Worm (Caenorhabditis elegans): ENCODE results near the gene srx-84.

srx-84 gene

DNA sequence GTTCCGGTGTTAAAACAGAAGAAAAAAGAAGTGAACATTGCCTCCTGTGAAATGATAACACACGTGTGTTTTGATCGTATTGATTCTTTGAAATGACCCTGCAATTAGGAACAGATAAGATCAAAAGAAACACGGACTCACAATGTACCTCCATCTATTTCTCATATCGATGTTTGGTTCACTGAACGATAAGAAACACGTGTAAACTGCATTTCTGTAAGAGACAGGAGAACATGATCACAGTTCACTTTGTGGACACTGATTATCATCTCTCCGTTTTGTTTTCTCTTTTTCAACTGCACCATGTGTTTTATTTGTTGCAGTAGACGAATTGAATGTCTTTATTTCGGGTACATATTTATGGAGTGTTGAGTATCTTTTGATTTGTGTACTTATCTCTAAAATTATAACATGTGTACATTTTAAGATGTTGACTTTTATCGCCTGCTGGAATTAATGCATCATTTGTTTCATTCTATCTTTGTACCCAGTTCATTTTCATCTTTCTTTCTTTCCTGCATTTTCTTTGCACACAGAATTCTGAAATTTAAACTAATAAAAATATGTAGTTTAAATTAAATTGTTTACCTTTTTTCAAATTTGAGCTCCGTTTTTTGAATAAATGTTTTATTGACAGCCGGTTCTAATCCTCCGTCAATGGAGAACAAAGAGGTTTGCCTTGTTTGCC is 26.0 kb upstream of the srx-84 start, which contains the start of the genes H12C20.7 and nhr-68 (continued):
- TF ChIP-seq alr-1 (tag; optimal IDR thresholded peaks at IDR 0.05; ENCODE audit: borderline replicate concordance): no peak
- peak; percentile 95 for TF ChIP-seq ztf-4 (tag; optimal IDR thresholded peaks at IDR 0.05)
- peak; percentile 48 for TF ChIP-seq lin-13 (GFP tag; optimal IDR thresholded peaks at IDR 0.05)
- no peak for TF ChIP-seq unc-62 (GFP tag; optimal IDR thresholded peaks at IDR 0.05)
- no peak for TF ChIP-seq egl-13 (tag; optimal IDR thresholded peaks at IDR 0.05)
- peak; percentile 82 for TF ChIP-seq grh-1 (GFP tag; IDR thresholded peaks at IDR 0.05)
- TF ChIP-seq F16B12.6 (tag; optimal IDR thresholded peaks at IDR 0.05): no peak
- TF ChIP-seq nhr-19 (GFP tag; conservative IDR thresholded peaks at IDR 0.05): peak; percentile 90
- TF ChIP-seq fkh-4 (tag; optimal IDR thresholded peaks at IDR 0.05; ENCODE audit: borderline replicate concordance): no peak
- TF ChIP-seq C04F5.9 (tag; optimal IDR thresholded peaks at IDR 0.05): no peak
- TF ChIP-seq pqm-1 (tag; optimal IDR thresholded peaks at IDR 0.05): no peak
- TF ChIP-seq hlh-4 (tag; optimal IDR thresholded peaks at IDR 0.05): no peak
- no peak for TF ChIP-seq nhr-77 (tag; optimal IDR thresholded peaks at IDR 0.05)
- no peak for TF ChIP-seq nhr-76 (tag; optimal IDR thresholded peaks at IDR 0.05)
- TF ChIP-seq dsc-1 (tag; optimal IDR thresholded peaks at IDR 0.05): peak; percentile 96
- TF ChIP-seq unc-98 (GFP tag; IDR thresholded peaks at IDR 0.05): no peak
- TF ChIP-seq nhr-28 (tag; optimal IDR thresholded peaks at IDR 0.05): no peak
- peak; percentile 42 for TF ChIP-seq jun-1 (tag; optimal IDR thresholded peaks at IDR 0.05)
- no peak for TF ChIP-seq nhr-12 (tag; optimal IDR thresholded peaks at IDR 0.05)
- no peak for TF ChIP-seq zag-1 (tag; optimal IDR thresholded peaks at IDR 0.05)
- peak in 1 of 2 experiments; percentile 85 for TF ChIP-seq lin-35 (GFP tag; optimal IDR thresholded peaks at IDR 0.05)
- no peak for TF ChIP-seq efl-3 (GFP tag; optimal IDR thresholded peaks at IDR 0.05)
- TF ChIP-seq aha-1 (tag; optimal IDR thresholded peaks at IDR 0.05): no peak
- no peak for TF ChIP-seq sptf-1 (tag; optimal IDR thresholded peaks at IDR 0.05)
- TF ChIP-seq elt-2 (tag; optimal IDR thresholded peaks at IDR 0.05): peak; percentile 99
- TF ChIP-seq unc-30 (tag; optimal IDR thresholded peaks at IDR 0.05): no peak
- TF ChIP-seq nhr-90 (tag; optimal IDR thresholded peaks at IDR 0.05; ENCODE audit: poor library complexity): peak; percentile 97
- peak; percentile 99 for TF ChIP-seq nhr-85 (tag)
- TF ChIP-seq rnt-1 (tag; optimal IDR thresholded peaks at IDR 0.05): no peak
- TF ChIP-seq pax-3 (tag; optimal IDR thresholded peaks at IDR 0.05): no peak
- TF ChIP-seq unc-86 (tag; optimal IDR thresholded peaks at IDR 0.05): no peak
- no peak for TF ChIP-seq ceh-63 (GFP tag; optimal IDR thresholded peaks at IDR 0.05)
- peak; percentile 97 for TF ChIP-seq lin-14 (GFP tag; optimal IDR thresholded peaks at IDR 0.05)

DNA sequence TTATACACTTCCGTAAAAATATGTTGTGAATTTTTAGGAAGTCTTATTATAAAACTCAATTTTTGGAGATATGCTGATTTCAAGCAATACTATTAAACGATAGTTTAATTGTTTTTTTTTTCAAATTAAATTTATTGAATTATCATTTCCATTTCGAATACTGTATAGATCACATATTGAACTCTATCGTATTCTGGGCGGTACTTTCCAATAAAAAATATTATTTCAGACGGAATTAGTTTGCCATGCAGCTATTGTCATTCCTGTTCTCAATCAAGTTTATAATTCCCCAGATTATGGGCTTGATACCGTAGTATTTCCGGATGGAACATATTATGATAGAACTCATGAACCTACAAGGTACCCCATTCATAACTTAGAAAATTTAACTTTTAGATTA is 24.3 kb upstream of the srx-84 start:
- TF ChIP-seq jun-1 (tag; optimal IDR thresholded peaks at IDR 0.05) (no peak), unc-86 (tag; optimal IDR thresholded peaks at IDR 0.05) (no peak), lsy-2 (tag; optimal IDR thresholded peaks at IDR 0.05) (peak in 1 of 2 experiments; percentile 51), nhr-20 (tag; optimal IDR thresholded peaks at IDR 0.05) (no peak)

DNA sequence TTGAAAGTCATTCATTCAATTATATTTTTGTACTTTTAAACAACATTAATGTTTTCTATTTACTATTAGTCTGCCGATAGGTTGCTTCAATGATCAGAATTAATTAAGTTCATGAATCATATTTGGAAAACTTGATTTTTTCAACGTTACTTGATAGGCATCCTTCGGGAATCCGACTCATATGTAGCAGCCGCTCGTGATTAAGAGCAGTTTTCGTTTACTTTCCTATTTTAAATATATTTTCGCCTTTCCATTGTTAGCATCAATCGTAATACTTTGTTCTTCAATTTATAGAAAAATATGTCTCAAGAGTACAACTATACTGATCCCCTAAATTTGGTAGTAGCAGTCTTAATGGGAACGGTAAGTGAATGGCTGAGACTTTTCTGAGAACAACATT is 18.1 kb upstream of the srx-84 start, which contains the start of gene srx-90:
Gene srx-90, plus strand, starts transcription at position 301 of the 400 bp plus-strand sequence.
- TF ChIP-seq C04F5.9 (tag; optimal IDR thresholded peaks at IDR 0.05): no peak
- no peak for TF ChIP-seq lsy-2 (tag; optimal IDR thresholded peaks at IDR 0.05)
- TF ChIP-seq lin-35 (GFP tag; optimal IDR thresholded peaks at IDR 0.05): no peak
- no peak for TF ChIP-seq rnt-1 (tag; optimal IDR thresholded peaks at IDR 0.05)
- TF ChIP-seq pag-3 (tag; optimal IDR thresholded peaks at IDR 0.05; ENCODE audit: borderline replicate concordance, insufficient read depth): no peak
- TF ChIP-seq unc-62 (GFP tag; optimal IDR thresholded peaks at IDR 0.05): no peak
- TF ChIP-seq egl-27 (tag; optimal IDR thresholded peaks at IDR 0.05): no peak
- no peak for TF ChIP-seq dpl-1 (GFP tag; optimal IDR thresholded peaks at IDR 0.05)
- TF ChIP-seq mep-1 (tag; optimal IDR thresholded peaks at IDR 0.05): no peak
- no peak for TF ChIP-seq unc-98 (GFP tag; IDR thresholded peaks at IDR 0.05)
- no peak for TF ChIP-seq F16B12.6 (tag; optimal IDR thresholded peaks at IDR 0.05)
- TF ChIP-seq alr-1 (tag; optimal IDR thresholded peaks at IDR 0.05; ENCODE audit: borderline replicate concordance): no peak
- TF ChIP-seq ama-1 (optimal IDR thresholded peaks at IDR 0.05): no peak
- TF ChIP-seq jun-1 (tag; optimal IDR thresholded peaks at IDR 0.05): no peak
- TF ChIP-seq mdl-1 (tag; optimal IDR thresholded peaks at IDR 0.05): no peak
- no peak for TF ChIP-seq nhr-19 (GFP tag; conservative IDR thresholded peaks at IDR 0.05)
- TF ChIP-seq skn-1 (tag; optimal IDR thresholded peaks at IDR 0.05): no peak
- TF ChIP-seq unc-30 (tag; optimal IDR thresholded peaks at IDR 0.05): no peak
- TF ChIP-seq ceh-90 (tag; optimal IDR thresholded peaks at IDR 0.05): no peak
- no peak for TF ChIP-seq nhr-77 (tag; optimal IDR thresholded peaks at IDR 0.05)

Data from whole organism, L1 larva.